Worm (Caenorhabditis elegans) whole organism, L1 larva: Measurements from ENCODE around the gene shc-3.

Source experiments
- C16A3.4 ChIP-seq: fragments of 150-350 bp; optimal IDR thresholded peaks from 2 replicates; lab custom pipeline; 2014; ENCODE audit warnings: missing biosample characterization, missing genetic modification characterization
- C34B4.2 ChIP-seq: sonication (generic microtip); optimal IDR thresholded peaks from 2 replicates; lab custom pipeline; 2017; ENCODE audit warnings: mild to moderate bottlenecking, missing genetic modification characterization, missing compliant biosample characterization
- aly-2 ChIP-seq: fragments of 150-350 bp; optimal IDR thresholded peaks from 2 replicates; lab custom pipeline; 2014; ENCODE audit warnings: missing biosample characterization, missing genetic modification characterization
- ama-1 ChIP-seq: fragments of 150-350 bp; optimal IDR thresholded peaks from 2 replicates; lab custom pipeline; 2014
- blmp-1 ChIP-seq: fragments of 150-350 bp; optimal IDR thresholded peaks from 2 replicates; lab custom pipeline; 2014; ENCODE audit warnings: missing biosample characterization, missing genetic modification characterization
- efl-1 ChIP-seq, 4 experiments: fragments of 150-350 bp; optimal IDR thresholded peaks in 3 of 4; peaks in 1 of 4; 1 replicate in 1 of 4; 2 replicates in 3 of 4; lab custom pipeline; 2014; ENCODE audit warnings: missing biosample characterization in 2 of 4, missing genetic modification characterization in 2 of 4, missing genetic modification reagents in 2 of 4
- egl-13 ChIP-seq: sonication (generic microtip); optimal IDR thresholded peaks from 2 replicates; lab custom pipeline; 2016; ENCODE audit warnings: missing genotype, missing genetic modification reagents, missing genetic modification characterization, missing compliant biosample characterization
- elt-2 ChIP-seq: sonication (generic microtip); optimal IDR thresholded peaks from 2 replicates; lab custom pipeline; 2016; ENCODE audit warnings: missing genetic modification characterization, mild to moderate bottlenecking, inconsistent platforms, missing compliant biosample characterization, missing genetic modification reagents
- elt-3 ChIP-seq, 6 experiments: fragments of 150-350 bp in 1 of 6; sonication (generic microtip); optimal IDR thresholded peaks; 2 replicates each; lab custom pipeline; 2017 to 2018; ENCODE audit warnings: missing biosample characterization in 6 of 6, missing genetic modification characterization in 6 of 6, inconsistent platforms in 1 of 6
- fkh-10 ChIP-seq: sonication (generic microtip); optimal IDR thresholded peaks from 2 replicates; lab custom pipeline; 2017; ENCODE audit warnings: missing biosample characterization, missing genetic modification reagents, missing genetic modification characterization
- fkh-4 ChIP-seq: sonication (generic microtip); optimal IDR thresholded peaks from 2 replicates; lab custom pipeline; 2016; ENCODE audit warnings: missing compliant biosample characterization, missing genetic modification characterization, borderline replicate concordance
- hlh-17 ChIP-seq: fragments of 200-800 bp; sonication (Bioruptor generic); optimal IDR thresholded peaks from 2 replicates; lab custom pipeline; 2018; ENCODE audit warnings: missing genetic modification characterization, mild to moderate bottlenecking, missing compliant biosample characterization, moderate library complexity, borderline replicate concordance
- hpl-2 ChIP-seq: fragments of 150-350 bp; optimal IDR thresholded peaks from 2 replicates; lab custom pipeline; 2014; ENCODE audit warnings: missing biosample characterization, missing genetic modification reagents, missing genetic modification characterization
- irx-1 ChIP-seq: sonication (generic microtip); optimal IDR thresholded peaks from 2 replicates; lab custom pipeline; 2016; ENCODE audit warnings: missing genetic modification characterization, missing compliant biosample characterization
- jun-1 ChIP-seq: fragments of 150-350 bp; optimal IDR thresholded peaks from 2 replicates; lab custom pipeline; 2014; ENCODE audit warnings: missing biosample characterization, missing genetic modification reagents, missing genetic modification characterization
- lin-14 ChIP-seq: fragments of 200-800 bp; sonication (Bioruptor generic); optimal IDR thresholded peaks from 2 replicates; lab custom pipeline; 2018; ENCODE audit warnings: mild to moderate bottlenecking, missing genetic modification characterization, moderate library complexity, missing compliant biosample characterization
- lir-3 ChIP-seq: sonication (generic microtip); optimal IDR thresholded peaks from 2 replicates; lab custom pipeline; 2016; ENCODE audit warnings: mild to moderate bottlenecking, missing genetic modification characterization, moderate library complexity, missing compliant biosample characterization; ENCODE audit not compliant: poor library complexity
- lsy-2 ChIP-seq, 2 experiments: fragments of 150-350 bp; optimal IDR thresholded peaks; 2 replicates each; lab custom pipeline; 2014; ENCODE audit warnings: missing biosample characterization in 2 of 2, missing genetic modification characterization in 2 of 2
- mef-2 ChIP-seq: fragments of 150-350 bp; optimal IDR thresholded peaks from 2 replicates; lab custom pipeline; 2014; ENCODE audit warnings: missing biosample characterization, missing genetic modification characterization
- mep-1 ChIP-seq: fragments of 150-350 bp; optimal IDR thresholded peaks from 2 replicates; lab custom pipeline; 2014; ENCODE audit warnings: missing biosample characterization, missing genetic modification characterization
- nhr-11 ChIP-seq: fragments of 150-350 bp; optimal IDR thresholded peaks from 2 replicates; lab custom pipeline; 2014; ENCODE audit warnings: missing biosample characterization, missing genetic modification characterization
- nhr-19 ChIP-seq: fragments of 200-800 bp; sonication (Bioruptor generic); conservative IDR thresholded peaks from 2 replicates; pipeline ENCODE4 v1.3.6; 2022; ENCODE audit warnings: missing genetic modification characterization, missing compliant biosample characterization
- nhr-20 ChIP-seq: sonication (generic microtip); optimal IDR thresholded peaks from 2 replicates; lab custom pipeline; 2016; ENCODE audit warnings: mild to moderate bottlenecking, missing genetic modification characterization, missing compliant biosample characterization
- nhr-71 ChIP-seq: sonication (generic microtip); optimal IDR thresholded peaks from 2 replicates; lab custom pipeline; 2016; ENCODE audit warnings: mild to moderate bottlenecking, missing genetic modification characterization, moderate library complexity, missing compliant biosample characterization
- nhr-76 ChIP-seq: sonication (generic microtip); optimal IDR thresholded peaks from 2 replicates; lab custom pipeline; 2017; ENCODE audit warnings: missing biosample characterization, missing genetic modification characterization
- nhr-77 ChIP-seq: fragments of 150-350 bp; optimal IDR thresholded peaks from 2 replicates; lab custom pipeline; 2014; ENCODE audit warnings: missing biosample characterization, missing genetic modification characterization
- nhr-85 ChIP-seq: sonication (generic microtip); peaks from one replicate; lab custom pipeline; 2016; ENCODE audit warnings: missing genetic modification characterization, inconsistent platforms, missing compliant biosample characterization
- nhr-90 ChIP-seq: sonication (generic microtip); optimal IDR thresholded peaks from 2 replicates; lab custom pipeline; 2016; ENCODE audit warnings: mild to moderate bottlenecking, missing genetic modification characterization, missing compliant biosample characterization; ENCODE audit not compliant: poor library complexity
- pqm-1 ChIP-seq: sonication (generic microtip); optimal IDR thresholded peaks from 3 replicates; lab custom pipeline; 2017; ENCODE audit warnings: missing biosample characterization, missing genetic modification characterization
- rnt-1 ChIP-seq: sonication (generic microtip); optimal IDR thresholded peaks from 2 replicates; lab custom pipeline; 2016; ENCODE audit warnings: mild to moderate bottlenecking, missing genetic modification characterization, moderate library complexity, missing compliant biosample characterization
- snpc-4 ChIP-seq: fragments of 150-350 bp; optimal IDR thresholded peaks from 2 replicates; lab custom pipeline; 2014; ENCODE audit warnings: missing biosample characterization, missing genetic modification characterization
- snu-23 ChIP-seq: sonication (generic microtip); optimal IDR thresholded peaks from 2 replicates; lab custom pipeline; 2016; ENCODE audit warnings: missing genetic modification characterization, missing compliant biosample characterization
- swsn-7 ChIP-seq: sonication (generic microtip); optimal IDR thresholded peaks from 2 replicates; lab custom pipeline; 2016; ENCODE audit warnings: missing genetic modification characterization, missing compliant biosample characterization
- tbx-2 ChIP-seq: sonication (generic microtip); optimal IDR thresholded peaks from 2 replicates; lab custom pipeline; 2016; ENCODE audit warnings: missing genetic modification characterization, missing compliant biosample characterization
- tlp-1 ChIP-seq: fragments of 150-350 bp; optimal IDR thresholded peaks from 2 replicates; lab custom pipeline; 2014; ENCODE audit warnings: missing biosample characterization, missing genetic modification characterization
- unc-62 ChIP-seq: fragments of 150-350 bp; optimal IDR thresholded peaks from 2 replicates; lab custom pipeline; 2014; ENCODE audit warnings: missing biosample characterization, missing genetic modification reagents, missing genetic modification characterization
- unc-98 ChIP-seq: fragments of 200-800 bp; sonication (Bioruptor generic); IDR thresholded peaks from 2 replicates; pipeline ENCODE4 v1.3.6; 2022; ENCODE audit warnings: missing genetic modification characterization, missing compliant biosample characterization
- vab-15 ChIP-seq: sonication (generic microtip); optimal IDR thresholded peaks from 2 replicates; lab custom pipeline; 2017; ENCODE audit warnings: missing genotype, mild to moderate bottlenecking, missing genetic modification characterization, missing compliant biosample characterization
- xbp-1 ChIP-seq: sonication (generic microtip); optimal IDR thresholded peaks from 2 replicates; lab custom pipeline; 2016; ENCODE audit warnings: missing genetic modification characterization, missing compliant biosample characterization
- zag-1 ChIP-seq: fragments of 150-350 bp; optimal IDR thresholded peaks from 2 replicates; lab custom pipeline; 2014; ENCODE audit warnings: missing biosample characterization, missing genetic modification characterization
- zip-4 ChIP-seq: fragments of 200-800 bp; sonication (Bioruptor generic); optimal IDR thresholded peaks from 2 replicates; lab custom pipeline; 2018; ENCODE audit warnings: mild to moderate bottlenecking, missing genetic modification characterization, moderate library complexity, missing compliant biosample characterization
- ztf-4 ChIP-seq: fragments of 150-350 bp; optimal IDR thresholded peaks from 2 replicates; lab custom pipeline; 2014; ENCODE audit warnings: missing biosample characterization, missing genetic modification characterization

shc-3 gene

ce11 chrX:13730209-13730975, 13.1 kb downstream of the shc-3 start (continued):
- TF ChIP-seq rnt-1 (tag; lab: Kevin White, UChicago) (peak; percentile 70), lsy-2 (tag; optimal IDR thresholded peaks at IDR 0.05; lab: Kevin White, UChicago) (peak in 1 of 2 experiments; percentile 21), blmp-1 (tag; lab: Kevin White, UChicago) (peak; percentile 52), nhr-11 (tag; lab: Kevin White, UChicago) (no peak), ama-1 (lab: Kevin White, UChicago) (no peak), mep-1 (tag; lab: Kevin White, UChicago) (peak; percentile 16), nhr-71 (tag; lab: Kevin White, UChicago) (peak; percentile 40), nhr-19 (peak; percentile 58), snpc-4 (no peak), aly-2 (tag; lab: Kevin White, UChicago) (no peak), snu-23 (GFP tag; lab: Kevin White, UChicago) (peak; percentile 46), tlp-1 (tag; lab: Kevin White, UChicago) (no peak), zag-1 (no peak), zip-4 (GFP tag; lab: Kevin White, UChicago) (no peak), vab-15 (tag; lab: Kevin White, UChicago) (no peak), irx-1 (tag; lab: Kevin White, UChicago) (no peak), C16A3.4 (tag; lab: Kevin White, UChicago) (no peak), egl-13 (tag; lab: Kevin White, UChicago) (no peak), mef-2 (tag; lab: Kevin White, UChicago) (no peak), nhr-77 (tag; lab: Kevin White, UChicago) (peak; percentile 40), lin-14 (GFP tag; lab: Kevin White, UChicago) (peak; percentile 53), nhr-90 (tag; lab: Kevin White, UChicago) (peak; percentile 29), elt-3 (tag; optimal IDR thresholded peaks at IDR 0.05; lab: Kevin White, UChicago) (peak in 2 of 6 experiments; percentile 35 to 36), hlh-17 (no peak), tbx-2 (tag; lab: Kevin White, UChicago) (peak; percentile 8), efl-1 (optimal IDR thresholded peaks at IDR 0.05; lab: Kevin White, UChicago) (no peak), efl-1 (GFP tag; optimal IDR thresholded peaks at IDR 0.05 in 1 of 2; lab: Kevin White, UChicago) (peak in 1 of 2 experiments; percentile 28), swsn-7 (tag; lab: Kevin White, UChicago) (peak; percentile 23), jun-1 (tag; lab: Kevin White, UChicago) (no peak), lir-3 (no peak), pqm-1 (tag; lab: Kevin White, UChicago) (no peak), nhr-20 (peak; percentile 31), elt-2 (tag; lab: Kevin White, UChicago) (peak; percentile 42), nhr-76 (no peak), unc-98 (GFP tag; lab: Robert Waterston, UW) (no peak), hpl-2 (GFP tag; lab: Kevin White, UChicago) (no peak), xbp-1 (tag; lab: Kevin White, UChicago) (peak; percentile 16), fkh-4 (no peak), ztf-4 (no peak), fkh-10 (no peak)

ce11 chrX:13736679-13737078, 19.3 kb downstream of the shc-3 start:
- TF ChIP-seq lin-14 (GFP tag; lab: Kevin White, UChicago) = peak; percentile 29
- TF ChIP-seq nhr-71 (tag; lab: Kevin White, UChicago) = no peak
- no peak for TF ChIP-seq tlp-1 (tag; lab: Kevin White, UChicago)
- peak; percentile 87 for TF ChIP-seq nhr-85 (tag; lab: Kevin White, UChicago)
- TF ChIP-seq vab-15 (tag; lab: Kevin White, UChicago) = no peak
- no peak for TF ChIP-seq snpc-4
- TF ChIP-seq C34B4.2 (tag; lab: Kevin White, UChicago) = no peak
- peak; percentile 48 for TF ChIP-seq blmp-1 (tag; lab: Kevin White, UChicago)
- TF ChIP-seq nhr-20 = peak; percentile 43
- no peak for TF ChIP-seq egl-13 (tag; lab: Kevin White, UChicago)
- TF ChIP-seq unc-62 = no peak
- no peak for TF ChIP-seq zip-4 (GFP tag; lab: Kevin White, UChicago)
